Worm (Caenorhabditis elegans) whole organism, mixed stage, embryonic: ENCODE results near the gene grwd-1.

ENCODE experiments used
- blmp-1 ChIP-seq: fragments of 150-350 bp; optimal IDR thresholded peaks from 2 replicates; lab custom pipeline; 2014; ENCODE audit warnings: missing biosample characterization, missing genetic modification characterization
- ceh-39 ChIP-seq: fragments of 150-350 bp; optimal IDR thresholded peaks from 2 replicates; lab custom pipeline; 2014; ENCODE audit warnings: missing biosample characterization, missing genetic modification characterization
- hlh-1 ChIP-seq: fragments of 150-350 bp; optimal IDR thresholded peaks from 2 replicates; lab custom pipeline; 2014; ENCODE audit warnings: missing biosample characterization, missing genetic modification reagents, missing genetic modification characterization
- pha-4 ChIP-seq: fragments of 150-350 bp; optimal IDR thresholded peaks from 2 replicates; lab custom pipeline; 2018; ENCODE audit warnings: missing biosample characterization, missing genetic modification reagents, missing genetic modification characterization
- unc-62 ChIP-seq: fragments of 150-350 bp; optimal IDR thresholded peaks from 2 replicates; lab custom pipeline; 2014; ENCODE audit warnings: missing biosample characterization, missing genetic modification reagents, missing genetic modification characterization

- TF ChIP-seq hlh-1 (no peak), pha-4 (tag; lab: Kevin White, UChicago) (no peak), unc-62 (GFP tag; lab: Kevin White, UChicago) (no peak), blmp-1 (tag; lab: Kevin White, UChicago) (no peak), ceh-39 (tag; lab: Kevin White, UChicago) (no peak)
These were observed 5.8 kb upstream of the grwd-1 start for ce11 chrIII:5147445-5147844.
